Fruit fly (Drosophila melanogaster): Measurements from ENCODE around the gene ND-ASHI.

ND-ASHI gene

DNA sequence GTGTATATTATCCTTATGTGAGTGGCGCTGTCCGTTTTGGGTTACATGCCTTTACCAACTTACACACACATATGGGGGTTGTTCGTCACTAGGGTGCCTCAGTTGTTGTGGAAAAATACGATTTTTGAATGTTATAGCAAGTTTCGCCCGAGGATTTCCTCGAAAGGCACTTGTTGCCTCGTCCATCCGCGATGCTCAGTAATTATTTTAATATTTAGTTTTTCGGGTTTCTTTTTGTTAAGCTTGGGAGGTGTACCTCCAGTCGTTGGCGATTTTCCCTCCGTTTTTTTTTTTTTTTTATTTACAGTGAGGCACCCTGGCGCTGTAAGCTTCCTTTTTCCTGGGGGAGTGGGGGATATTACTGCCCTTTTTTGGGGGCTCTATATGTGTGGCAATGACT lies 17.5 kb upstream of the ND-ASHI start (continued):
- no peak for TF ChIP-seq CG17802 (tag; optimal IDR thresholded peaks at IDR 0.05)
- TF ChIP-seq CG11398 (GFP tag; optimal IDR thresholded peaks at IDR 0.05): peak; percentile 39
- no peak for TF ChIP-seq Trl (optimal IDR thresholded peaks at IDR 0.05)
- TF ChIP-seq Trl (GFP tag; optimal IDR thresholded peaks at IDR 0.05): peak; percentile 28
- TF ChIP-seq Dll (GFP tag; IDR thresholded peaks at IDR 0.05; ENCODE audit: partially characterized antibody): no peak
- peak; percentile 38 for TF ChIP-seq vfl (GFP tag; optimal IDR thresholded peaks at IDR 0.05)
- TF ChIP-seq CG7745 (tag; optimal IDR thresholded peaks at IDR 0.05): no peak
- TF ChIP-seq CG1529 (GFP tag; optimal IDR thresholded peaks at IDR 0.05): peak; percentile 54
- no peak for TF ChIP-seq corto (GFP tag; optimal IDR thresholded peaks at IDR 0.05)
- no peak for TF ChIP-seq aop (GFP tag; IDR thresholded peaks at IDR 0.05)
- no peak for TF ChIP-seq gsb (GFP tag; IDR thresholded peaks at IDR 0.05)
- TF ChIP-seq pnt (GFP tag; optimal IDR thresholded peaks at IDR 0.05): peak; percentile 34
- no peak for TF ChIP-seq emc (GFP tag; optimal IDR thresholded peaks at IDR 0.05)
- no peak for TF ChIP-seq cad (GFP tag; optimal IDR thresholded peaks at IDR 0.05)
- peak; percentile 31; the same call in 2 of the 3 replicates for TF ChIP-seq croc (GFP tag; conservative IDR thresholded peaks at IDR 0.05)
- TF ChIP-seq CG12155 (GFP tag; optimal IDR thresholded peaks at IDR 0.05): peak; percentile 52
- peak; percentile 89 for TF ChIP-seq lab (GFP tag; optimal IDR thresholded peaks at IDR 0.05)
- TF ChIP-seq CG4404 (GFP tag; IDR thresholded peaks at IDR 0.05): no peak
- TF ChIP-seq CG7963 (GFP tag; IDR thresholded peaks at IDR 0.05; ENCODE audit: partially characterized antibody): no peak
- TF ChIP-seq zen2 (GFP tag; IDR thresholded peaks at IDR 0.05; ENCODE audit: partially characterized antibody): no peak
- TF ChIP-seq MBD-R2 (GFP tag; IDR thresholded peaks at IDR 0.05): peak; percentile 39; the same call in 1 of the 2 replicates
- no peak for TF ChIP-seq tll (GFP tag; optimal IDR thresholded peaks at IDR 0.05)
- TF ChIP-seq Sin3A (optimal IDR thresholded peaks at IDR 0.05): no peak
- TF ChIP-seq unc-4 (GFP tag; IDR thresholded peaks at IDR 0.05; ENCODE audit: partially characterized antibody): no peak
- peak; percentile 27 for TF ChIP-seq Deaf1 (tag; optimal IDR thresholded peaks at IDR 0.05)
- peak; percentile 53 for TF ChIP-seq CG10209 (GFP tag; optimal IDR thresholded peaks at IDR 0.05)
- TF ChIP-seq ham (GFP tag; IDR thresholded peaks at IDR 0.05): no peak
- no peak for TF ChIP-seq HLHmδ (GFP tag; optimal IDR thresholded peaks at IDR 0.05)
- peak in 1 of 3 experiments; percentile 51 for TF ChIP-seq lola (GFP tag; optimal IDR thresholded peaks at IDR 0.05)
- TF ChIP-seq CG8089 (GFP tag; optimal IDR thresholded peaks at IDR 0.05): peak; percentile 29
- TF ChIP-seq CG18619 (GFP tag; optimal IDR thresholded peaks at IDR 0.05): peak; percentile 58
- peak; percentile 46 for TF ChIP-seq Asciz (GFP tag; optimal IDR thresholded peaks at IDR 0.05)
- peak; percentile 92 for TF ChIP-seq Fer1 (GFP tag; optimal IDR thresholded peaks at IDR 0.05)
- TF ChIP-seq CG2875 (GFP tag; optimal IDR thresholded peaks at IDR 0.05): peak; percentile 31
- no peak for TF ChIP-seq ro (GFP tag; IDR thresholded peaks at IDR 0.05)
- peak; percentile 72 for TF ChIP-seq CG4328 (GFP tag; optimal IDR thresholded peaks at IDR 0.05)
- peak; percentile 49; the same call in 1 of the 2 replicates for TF ChIP-seq onecut (GFP tag; IDR thresholded peaks at IDR 0.05)
- no peak for TF ChIP-seq gfzf (GFP tag; optimal IDR thresholded peaks at IDR 0.05)
- TF ChIP-seq CG6683 (GFP tag; optimal IDR thresholded peaks at IDR 0.05): peak; percentile 66
- peak; percentile 35 for TF ChIP-seq Ravus (GFP tag; IDR thresholded peaks at IDR 0.05)
- peak; percentile 55 for TF ChIP-seq az2 (GFP tag; optimal IDR thresholded peaks at IDR 0.05)
- peak; percentile 33 for TF ChIP-seq CG1792 (GFP tag; optimal IDR thresholded peaks at IDR 0.05)
- peak; percentile 66 for TF ChIP-seq Oli (tag; optimal IDR thresholded peaks at IDR 0.05)
- TF ChIP-seq CG4820 (GFP tag; optimal IDR thresholded peaks at IDR 0.05): peak; percentile 13
- TF ChIP-seq Awh (GFP tag; IDR thresholded peaks at IDR 0.05): 0 out of 2 replicates have a peak, but pooled peaks have one; percentile 42
- TF ChIP-seq shn (GFP tag; optimal IDR thresholded peaks at IDR 0.05): peak; percentile 10
- TF ChIP-seq Antp (GFP tag; optimal IDR thresholded peaks at IDR 0.05): peak; percentile 32
- peak; percentile 65 for TF ChIP-seq CG11723 (GFP tag; optimal IDR thresholded peaks at IDR 0.05)
- peak; percentile 15 for TF ChIP-seq jumu (GFP tag; optimal IDR thresholded peaks at IDR 0.05)
- TF ChIP-seq abd-A (tag; optimal IDR thresholded peaks at IDR 0.05): peak; percentile 61
- TF ChIP-seq ken (GFP tag; IDR thresholded peaks at IDR 0.05): peak; percentile 70

All from whole organism, embryonic.